Fruit fly (Drosophila melanogaster): ENCODE results near the gene Lk6.

Gene Lk6

dm6 chr3R:11778012-11778865 lies 14.0 kb upstream of the Lk6 start (continued):
- TF ChIP-seq Aef1 (GFP tag; IDR thresholded peaks at IDR 0.05) (no peak), twi (tag; optimal IDR thresholded peaks at IDR 0.05) (peak; percentile 43), caup (GFP tag; optimal IDR thresholded peaks at IDR 0.05; ENCODE audit: severe bottlenecking) (peak; percentile 15), CG17802 (tag; optimal IDR thresholded peaks at IDR 0.05) (peak; percentile 0), fd64A (GFP tag; optimal IDR thresholded peaks at IDR 0.05) (peak; percentile 72), salm (tag; optimal IDR thresholded peaks at IDR 0.05) (no peak), CG16813 (GFP tag; IDR thresholded peaks at IDR 0.05; ENCODE audit: partially characterized antibody) (0 out of 3 replicates have a peak, but pooled peaks have one; percentile 41), fru (optimal IDR thresholded peaks at IDR 0.05) (no peak), Nf-YB (GFP tag; optimal IDR thresholded peaks at IDR 0.05) (peak; percentile 45), Nf-YC (tag; optimal IDR thresholded peaks at IDR 0.05) (peak; percentile 62), stwl (tag; optimal IDR thresholded peaks at IDR 0.05) (no peak), Ets65A (GFP tag) (peak; percentile 72), Hmr (GFP tag; optimal IDR thresholded peaks at IDR 0.05) (peak; percentile 54), CG1792 (GFP tag; optimal IDR thresholded peaks at IDR 0.05) (peak; percentile 21), disco-r (GFP tag; optimal IDR thresholded peaks at IDR 0.05) (no peak), tio (GFP tag; optimal IDR thresholded peaks at IDR 0.05) (peak; percentile 79), CG7987 (GFP tag; optimal IDR thresholded peaks at IDR 0.05) (peak; percentile 69), CG1647 (GFP tag; optimal IDR thresholded peaks at IDR 0.05) (peak; percentile 5), CG6683 (GFP tag; optimal IDR thresholded peaks at IDR 0.05) (peak; percentile 23), Atf-2 (GFP tag; optimal IDR thresholded peaks at IDR 0.05) (no peak), dimm (GFP tag; IDR thresholded peaks at IDR 0.05) (no peak), CrebB (tag; optimal IDR thresholded peaks at IDR 0.05) (peak; percentile 25), CG31441 (GFP tag; IDR thresholded peaks at IDR 0.05) (peak; percentile 83), CG9437 (GFP tag; optimal IDR thresholded peaks at IDR 0.05) (peak; percentile 82), sisA (GFP tag; IDR thresholded peaks at IDR 0.05) (peak; percentile 62), slbo (GFP tag; IDR thresholded peaks at IDR 0.05) (peak; percentile 73), Hr78 (GFP tag; optimal IDR thresholded peaks at IDR 0.05) (peak in 1 of 2 experiments; percentile 67), CG12155 (GFP tag; optimal IDR thresholded peaks at IDR 0.05) (peak; percentile 62), Spps (tag; optimal IDR thresholded peaks at IDR 0.05) (no peak), pfk (GFP tag; optimal IDR thresholded peaks at IDR 0.05) (peak; percentile 88), insv (GFP tag; optimal IDR thresholded peaks at IDR 0.05) (peak in 1 of 2 experiments; percentile 34), bigmax (GFP tag; optimal IDR thresholded peaks at IDR 0.05) (peak; percentile 28), CG11398 (GFP tag; optimal IDR thresholded peaks at IDR 0.05) (peak; percentile 7), CG33557 (GFP tag; optimal IDR thresholded peaks at IDR 0.05) (peak; percentile 81), CG1602 (GFP tag; optimal IDR thresholded peaks at IDR 0.05) (peak; percentile 58), trh (GFP tag; optimal IDR thresholded peaks at IDR 0.05) (no peak), kah (GFP tag; optimal IDR thresholded peaks at IDR 0.05) (peak; percentile 71), YL-1 (GFP tag; optimal IDR thresholded peaks at IDR 0.05) (peak; percentile 54), CG10267 (tag; optimal IDR thresholded peaks at IDR 0.05) (peak; percentile 51), CG17361 (GFP tag; IDR thresholded peaks at IDR 0.05) (peak; percentile 85), CG10959 (GFP tag; IDR thresholded peaks at IDR 0.05) (no peak), CG13624 (GFP tag; optimal IDR thresholded peaks at IDR 0.05) (peak; percentile 52), CG3726 (GFP tag; IDR thresholded peaks at IDR 0.05) (no peak), pita (GFP tag; optimal IDR thresholded peaks at IDR 0.05) (no peak), CG7556 (GFP tag; optimal IDR thresholded peaks at IDR 0.05) (peak; percentile 92), jing (GFP tag; optimal IDR thresholded peaks at IDR 0.05) (no peak), dmrt11E (tag; optimal IDR thresholded peaks at IDR 0.05) (peak; percentile 79), CG10431 (GFP tag; optimal IDR thresholded peaks at IDR 0.05) (peak; percentile 75), dysf (GFP tag; IDR thresholded peaks at IDR 0.05) (peak; percentile 47; the same call in 2 of the 3 replicates)
